In genomic region chr2L:4403013-4403604, dm6 we compare ENCODE assay signal across 1 fruit fly cellular context.
A peak's percentile ranks its signal among the peaks of the same experiment; 100 is the strongest.
TF ChIP-seq lines count a peak whose summit lies in the region.

Dim1 (plus strand) TSS chr2L:4403251.

TF ChIP-seq in whole organism, embryonic, 481 proteins besides CTCF, POLR2A, EP300 and RAD21 (continued from another document):
- TF ChIP-seq gce (GFP tag; IDR thresholded peaks at IDR 0.05; lab: Robert Waterston, UW) (no peak), CrebB (tag; optimal IDR thresholded peaks at IDR 0.05; lab: Kevin White, UChicago) (peak; percentile 9), CG8388 (GFP tag; optimal IDR thresholded peaks at IDR 0.05; lab: Kevin White, UChicago) (peak; percentile 38), CG17328 (GFP tag; IDR thresholded peaks at IDR 0.05; lab: Robert Waterston, UW) (0 out of 2 replicates have a peak, but pooled peaks have one; percentile 31), dysf (GFP tag; IDR thresholded peaks at IDR 0.05; lab: Robert Waterston, UW) (peak; percentile 22; the same call in 1 of the 3 replicates), CG17186 (GFP tag; optimal IDR thresholded peaks at IDR 0.05; lab: Kevin White, UChicago) (peak; percentile 36), CG12659 (GFP tag; optimal IDR thresholded peaks at IDR 0.05; lab: Kevin White, UChicago) (peak; percentile 46), CG7963 (GFP tag; IDR thresholded peaks at IDR 0.05; lab: Robert Waterston, UW; ENCODE audit: partially characterized antibody) (peak; percentile 67; the same call in 2 of the 3 replicates), CG1792 (GFP tag; optimal IDR thresholded peaks at IDR 0.05; lab: Kevin White, UChicago) (peak; percentile 14), CG33213 (GFP tag; optimal IDR thresholded peaks at IDR 0.05; lab: Kevin White, UChicago) (peak; percentile 49), ssp (GFP tag; IDR thresholded peaks at IDR 0.05; lab: Robert Waterston, UW) (no peak), Dad (GFP tag; optimal IDR thresholded peaks at IDR 0.05; lab: Kevin White, UChicago) (peak; percentile 50), pzg (GFP tag; optimal IDR thresholded peaks at IDR 0.05; lab: Kevin White, UChicago) (peak; percentile 52), Camta (GFP tag; optimal IDR thresholded peaks at IDR 0.05; lab: Kevin White, UChicago) (peak; percentile 49), bbx (GFP tag; IDR thresholded peaks at IDR 0.05; lab: Robert Waterston, UW; ENCODE audit: partially characterized antibody) (peak; percentile 74), ken (GFP tag; IDR thresholded peaks at IDR 0.05; lab: Robert Waterston, UW) (no peak), Hmr (GFP tag; optimal IDR thresholded peaks at IDR 0.05; lab: Kevin White, UChicago) (peak; percentile 12), nerfin-2 (GFP tag; IDR thresholded peaks at IDR 0.05; lab: Robert Waterston, UW; ENCODE audit: partially characterized antibody) (peak; percentile 70), vvl (GFP tag; IDR thresholded peaks at IDR 0.05; lab: Robert Waterston, UW) (peak; percentile 59; the same call in 1 of the 2 replicates), nmo (GFP tag; optimal IDR thresholded peaks at IDR 0.05; lab: Kevin White, UChicago) (peak; percentile 41), CG10979 (tag; optimal IDR thresholded peaks at IDR 0.05; lab: Kevin White, UChicago) (peak; percentile 34), CoRest (tag; optimal IDR thresholded peaks at IDR 0.05; lab: Kevin White, UChicago) (peak; percentile 32), ato (GFP tag; IDR thresholded peaks at IDR 0.05; lab: Robert Waterston, UW; ENCODE audit: partially characterized antibody) (peak; percentile 72), hkb (optimal IDR thresholded peaks at IDR 0.05; lab: Kevin White, UChicago) (no peak), hkb (GFP tag; IDR thresholded peaks at IDR 0.05; lab: Robert Waterston, UW) (peak; percentile 50), Dp (GFP tag; optimal IDR thresholded peaks at IDR 0.05; lab: Kevin White, UChicago) (peak; percentile 87), CG7987 (GFP tag; optimal IDR thresholded peaks at IDR 0.05; lab: Kevin White, UChicago) (peak; percentile 56), CG30403 (GFP tag; optimal IDR thresholded peaks at IDR 0.05; lab: Kevin White, UChicago) (peak; percentile 6), CG8290 (GFP tag; optimal IDR thresholded peaks at IDR 0.05; lab: Kevin White, UChicago) (no peak), CG8290 (tag; optimal IDR thresholded peaks at IDR 0.05; lab: Kevin White, UChicago) (no peak), HmgZ (tag; optimal IDR thresholded peaks at IDR 0.05; lab: Kevin White, UChicago) (peak; percentile 44), Asciz (GFP tag; optimal IDR thresholded peaks at IDR 0.05; lab: Kevin White, UChicago) (peak; percentile 31), Ets65A (GFP tag; lab: Kevin White, UChicago) (no peak), Nf-YB (GFP tag; optimal IDR thresholded peaks at IDR 0.05; lab: Kevin White, UChicago) (peak; percentile 10), sna (GFP tag; IDR thresholded peaks at IDR 0.05; lab: Robert Waterston, UW; ENCODE audit: partially characterized antibody) (peak; percentile 78), unc-4 (GFP tag; IDR thresholded peaks at IDR 0.05; lab: Robert Waterston, UW; ENCODE audit: partially characterized antibody) (peak; percentile 75), BEAF-32 (GFP tag; optimal IDR thresholded peaks at IDR 0.05; lab: Kevin White, UChicago) (peak; percentile 68), CG6765 (GFP tag; optimal IDR thresholded peaks at IDR 0.05; lab: Kevin White, UChicago) (peak; percentile 37), p53 (GFP tag; optimal IDR thresholded peaks at IDR 0.05; lab: Kevin White, UChicago) (peak; percentile 17), tna (GFP tag; IDR thresholded peaks at IDR 0.05; lab: Robert Waterston, UW; ENCODE audit: partially characterized antibody) (peak; percentile 78), CG16813 (GFP tag; IDR thresholded peaks at IDR 0.05; lab: Robert Waterston, UW; ENCODE audit: partially characterized antibody) (peak; percentile 74), CG13287 (GFP tag; IDR thresholded peaks at IDR 0.05; lab: Robert Waterston, UW; ENCODE audit: partially characterized antibody) (peak; percentile 87), sc (optimal IDR thresholded peaks at IDR 0.05; lab: Kevin White, UChicago) (no peak), sc (GFP tag; optimal IDR thresholded peaks at IDR 0.05; lab: Kevin White, UChicago) (no peak), gfzf (GFP tag; optimal IDR thresholded peaks at IDR 0.05; lab: Kevin White, UChicago) (peak; percentile 20), Mad (GFP tag; optimal IDR thresholded peaks at IDR 0.05; lab: Kevin White, UChicago) (peak; percentile 29), CG14860 (GFP tag; IDR thresholded peaks at IDR 0.05; lab: Robert Waterston, UW; ENCODE audit: partially characterized antibody) (peak; percentile 72), Usf (GFP tag; optimal IDR thresholded peaks at IDR 0.05; lab: Kevin White, UChicago) (no peak), CG6813 (GFP tag; optimal IDR thresholded peaks at IDR 0.05; lab: Kevin White, UChicago) (no peak), HLH4C (GFP tag; IDR thresholded peaks at IDR 0.05; lab: Robert Waterston, UW; ENCODE audit: partially characterized antibody) (peak; percentile 78), CG3995 (GFP tag; optimal IDR thresholded peaks at IDR 0.05; lab: Kevin White, UChicago) (no peak), pb (GFP tag; optimal IDR thresholded peaks at IDR 0.05; lab: Kevin White, UChicago) (peak; percentile 36), ase (GFP tag; IDR thresholded peaks at IDR 0.05; lab: Robert Waterston, UW) (no peak), Sox100B (GFP tag; optimal IDR thresholded peaks at IDR 0.05; lab: Kevin White, UChicago) (no peak), Poxn (GFP tag; IDR thresholded peaks at IDR 0.05; lab: Robert Waterston, UW) (no peak), hbn (GFP tag; IDR thresholded peaks at IDR 0.05; lab: Robert Waterston, UW; ENCODE audit: partially characterized antibody) (peak; percentile 77), Dref (GFP tag; IDR thresholded peaks at IDR 0.05; lab: Robert Waterston, UW) (peak; percentile 91), CG9727 (GFP tag; optimal IDR thresholded peaks at IDR 0.05; lab: Kevin White, UChicago) (peak; percentile 40), Jarid2 (GFP tag; optimal IDR thresholded peaks at IDR 0.05; lab: Kevin White, UChicago) (no peak), sens (GFP tag; lab: Kevin White, UChicago) (peak; percentile 66), Side (GFP tag; optimal IDR thresholded peaks at IDR 0.05; lab: Kevin White, UChicago) (peak; percentile 25), stwl (tag; optimal IDR thresholded peaks at IDR 0.05; lab: Kevin White, UChicago) (peak; percentile 82), wek (GFP tag; optimal IDR thresholded peaks at IDR 0.05; lab: Kevin White, UChicago) (peak; percentile 47), ems (GFP tag; optimal IDR thresholded peaks at IDR 0.05; lab: Kevin White, UChicago) (peak; percentile 15), CG14667 (GFP tag; IDR thresholded peaks at IDR 0.05; lab: Robert Waterston, UW) (no peak), hb (GFP tag; IDR thresholded peaks at IDR 0.05; lab: Robert Waterston, UW; ENCODE audit: partially characterized antibody) (peak; percentile 63; the same call in 1 of the 3 replicates), mam (GFP tag; optimal IDR thresholded peaks at IDR 0.05; lab: Kevin White, UChicago) (no peak), zfh1 (GFP tag; IDR thresholded peaks at IDR 0.05; lab: Robert Waterston, UW) (peak; percentile 30; the same call in 1 of the 3 replicates), E2f2 (GFP tag; IDR thresholded peaks at IDR 0.05; lab: Robert Waterston, UW) (peak; percentile 94), Bgb (GFP tag; IDR thresholded peaks at IDR 0.05; lab: Robert Waterston, UW; ENCODE audit: partially characterized antibody) (peak; percentile 74), CHES-1-like (GFP tag; optimal IDR thresholded peaks at IDR 0.05; lab: Kevin White, UChicago) (peak; percentile 24), CG12104 (GFP tag; optimal IDR thresholded peaks at IDR 0.05; lab: Kevin White, UChicago) (peak; percentile 19), lilli (GFP tag; optimal IDR thresholded peaks at IDR 0.05; lab: Kevin White, UChicago) (no peak), CG34224 (GFP tag; IDR thresholded peaks at IDR 0.05; lab: Robert Waterston, UW; ENCODE audit: partially characterized antibody) (peak; percentile 88), CG1233 (GFP tag; optimal IDR thresholded peaks at IDR 0.05; lab: Kevin White, UChicago) (peak; percentile 16), Opbp (GFP tag; IDR thresholded peaks at IDR 0.05; lab: Robert Waterston, UW; ENCODE audit: partially characterized antibody) (peak; percentile 74), NfI (GFP tag; optimal IDR thresholded peaks at IDR 0.05; lab: Kevin White, UChicago) (peak; percentile 70), YL-1 (GFP tag; optimal IDR thresholded peaks at IDR 0.05; lab: Kevin White, UChicago) (peak; percentile 73), ac (GFP tag; optimal IDR thresholded peaks at IDR 0.05; lab: Kevin White, UChicago) (no peak), CG3163 (GFP tag; optimal IDR thresholded peaks at IDR 0.05; lab: Kevin White, UChicago) (peak; percentile 5), Mes4 (GFP tag; optimal IDR thresholded peaks at IDR 0.05; lab: Kevin White, UChicago) (peak; percentile 4), Lhr (GFP tag; optimal IDR thresholded peaks at IDR 0.05; lab: Kevin White, UChicago) (peak; percentile 19), cg (GFP tag; optimal IDR thresholded peaks at IDR 0.05; lab: Kevin White, UChicago) (no peak), wor (GFP tag; IDR thresholded peaks at IDR 0.05; lab: Robert Waterston, UW) (no peak), Bteb2 (GFP tag; optimal IDR thresholded peaks at IDR 0.05; lab: Kevin White, UChicago) (peak; percentile 38), CG2116 (GFP tag; optimal IDR thresholded peaks at IDR 0.05; lab: Kevin White, UChicago) (peak; percentile 90), Scr (GFP tag; IDR thresholded peaks at IDR 0.05; lab: Robert Waterston, UW; ENCODE audit: partially characterized antibody) (peak; percentile 72), amos (GFP tag; IDR thresholded peaks at IDR 0.05; lab: Robert Waterston, UW; ENCODE audit: partially characterized antibody) (peak; percentile 74), Doc3 (GFP tag; IDR thresholded peaks at IDR 0.05; lab: Robert Waterston, UW; ENCODE audit: partially characterized antibody) (peak; percentile 64), CG9797 (GFP tag; optimal IDR thresholded peaks at IDR 0.05; lab: Kevin White, UChicago) (no peak), BtbVII (GFP tag; optimal IDR thresholded peaks at IDR 0.05; lab: Kevin White, UChicago) (no peak), CG18619 (GFP tag; optimal IDR thresholded peaks at IDR 0.05; lab: Kevin White, UChicago) (peak; percentile 47), luna (GFP tag; optimal IDR thresholded peaks at IDR 0.05; lab: Kevin White, UChicago) (peak; percentile 42), dmrt11E (tag; optimal IDR thresholded peaks at IDR 0.05; lab: Kevin White, UChicago) (no peak), vnd (GFP tag; IDR thresholded peaks at IDR 0.05; lab: Robert Waterston, UW; ENCODE audit: partially characterized antibody) (peak; percentile 68), Hsf (GFP tag; optimal IDR thresholded peaks at IDR 0.05; lab: Kevin White, UChicago) (peak; percentile 20), Sry-δ (GFP tag; optimal IDR thresholded peaks at IDR 0.05; lab: Kevin White, UChicago) (peak; percentile 92), CG6791 (GFP tag; IDR thresholded peaks at IDR 0.05; lab: Robert Waterston, UW; ENCODE audit: partially characterized antibody) (peak; percentile 86), eyg (GFP tag; optimal IDR thresholded peaks at IDR 0.05; lab: Kevin White, UChicago) (peak; percentile 44), scrt (GFP tag; optimal IDR thresholded peaks at IDR 0.05; lab: Kevin White, UChicago) (no peak), zen2 (GFP tag; IDR thresholded peaks at IDR 0.05; lab: Robert Waterston, UW; ENCODE audit: partially characterized antibody) (peak; percentile 81), CG12219 (GFP tag; optimal IDR thresholded peaks at IDR 0.05; lab: Kevin White, UChicago) (peak; percentile 38), bsh (GFP tag; optimal IDR thresholded peaks at IDR 0.05; lab: Kevin White, UChicago) (no peak), klu (GFP tag; IDR thresholded peaks at IDR 0.05; lab: Robert Waterston, UW) (no peak), trem (tag; optimal IDR thresholded peaks at IDR 0.05; lab: Kevin White, UChicago) (peak; percentile 28), CG4328 (GFP tag; optimal IDR thresholded peaks at IDR 0.05; lab: Kevin White, UChicago) (peak; percentile 7), CG4617 (GFP tag; optimal IDR thresholded peaks at IDR 0.05; lab: Kevin White, UChicago; ENCODE audit: borderline replicate concordance) (peak; percentile 34), Myb (GFP tag; optimal IDR thresholded peaks at IDR 0.05; lab: Kevin White, UChicago) (peak; percentile 81), mld (GFP tag; IDR thresholded peaks at IDR 0.05; lab: Robert Waterston, UW; ENCODE audit: partially characterized antibody) (0 out of 3 replicates have a peak, but pooled peaks have one; percentile 61), MBD-R2 (GFP tag; IDR thresholded peaks at IDR 0.05; lab: Robert Waterston, UW) (peak; percentile 78)
